Fruit fly (Drosophila melanogaster): ENCODE data around the gene CG14655.

DNA sequence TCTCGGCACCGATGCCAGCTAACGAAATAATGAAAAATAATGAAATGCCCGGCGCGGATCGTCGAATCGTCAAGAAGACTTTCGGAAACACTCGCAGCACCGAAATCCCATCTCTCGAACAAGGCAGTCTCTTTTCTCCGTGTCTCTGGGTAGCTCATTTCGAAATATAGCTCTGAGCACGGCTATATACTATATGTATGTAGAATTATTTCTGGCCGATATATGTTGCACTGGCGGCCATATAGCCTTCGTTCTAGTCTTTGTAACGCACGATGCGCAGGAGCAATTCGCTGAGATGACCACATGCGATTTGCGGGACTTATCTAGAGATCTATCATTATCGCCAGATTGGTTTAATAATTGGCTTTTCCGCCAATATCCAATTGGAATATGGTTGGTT is at the start of gene CG14655:
- TF ChIP-seq usp (GFP tag; optimal IDR thresholded peaks at IDR 0.05) (no peak), h (GFP tag; optimal IDR thresholded peaks at IDR 0.05) (no peak), Mio (GFP tag; optimal IDR thresholded peaks at IDR 0.05) (no peak), dsf (GFP tag; optimal IDR thresholded peaks at IDR 0.05; ENCODE audit: borderline replicate concordance) (no peak), pan (optimal IDR thresholded peaks at IDR 0.05) (no peak), psq (GFP tag; optimal IDR thresholded peaks at IDR 0.05) (no peak), GATAd (GFP tag; optimal IDR thresholded peaks at IDR 0.05) (no peak), CrebA (GFP tag; optimal IDR thresholded peaks at IDR 0.05; ENCODE audit: borderline replicate concordance) (no peak), HLH106 (tag; optimal IDR thresholded peaks at IDR 0.05) (no peak), Abd-B (GFP tag; optimal IDR thresholded peaks at IDR 0.05) (no peak)

All from whole organism, wandering third instar larva.